Fruit fly (Drosophila melanogaster): Measurements from ENCODE around the gene CG4546.

DNA sequence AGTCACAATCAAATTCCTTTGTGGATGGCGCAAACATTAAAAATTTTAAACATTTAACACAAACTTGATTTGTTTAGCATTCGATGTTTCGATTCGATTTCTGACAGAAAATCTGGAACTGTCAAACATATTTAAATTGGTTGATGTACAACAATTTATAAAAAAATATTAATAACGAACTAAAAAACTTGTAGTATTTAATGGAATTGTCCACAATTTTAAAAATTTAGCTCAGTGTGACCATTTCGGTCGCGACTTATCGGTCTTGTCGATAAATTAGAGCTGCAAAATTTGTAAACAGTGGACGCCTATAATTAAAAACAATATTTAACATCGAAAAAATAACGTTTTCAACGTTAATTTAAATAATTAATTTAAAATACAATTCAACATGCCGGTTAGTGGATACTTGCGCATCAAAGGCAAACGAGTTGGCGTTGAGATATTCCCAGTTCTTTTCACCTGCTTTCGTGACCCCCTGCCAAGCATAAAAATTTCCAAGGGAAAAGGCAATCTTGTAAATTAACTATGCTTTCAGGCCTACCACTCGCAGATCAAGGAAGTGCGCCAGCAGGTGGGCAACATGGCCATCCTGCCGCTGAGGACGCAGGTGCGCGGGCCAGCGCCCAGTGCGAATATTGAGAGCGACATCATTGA, 11.8 kb upstream of the CG4546 start, which contains the start of the genes CG43317 and Arpc3A:
- TF ChIP-seq CG1792 (GFP tag; optimal IDR thresholded peaks at IDR 0.05), result no peak
- no peak for TF ChIP-seq ttk (GFP tag; IDR thresholded peaks at IDR 0.05)
- TF ChIP-seq Doc3 (GFP tag; IDR thresholded peaks at IDR 0.05; ENCODE audit: partially characterized antibody), result no peak
- TF ChIP-seq dimm (GFP tag; IDR thresholded peaks at IDR 0.05), result no peak
- TF ChIP-seq Abd-B (GFP tag; optimal IDR thresholded peaks at IDR 0.05), result no peak
- no peak for TF ChIP-seq sim (GFP tag; IDR thresholded peaks at IDR 0.05)
- TF ChIP-seq dpn (GFP tag; optimal IDR thresholded peaks at IDR 0.05), result no peak
- no peak for TF ChIP-seq Rfx (GFP tag; IDR thresholded peaks at IDR 0.05)
- TF ChIP-seq CG6689 (GFP tag; IDR thresholded peaks at IDR 0.05), result no peak
- TF ChIP-seq CG18764 (GFP tag; optimal IDR thresholded peaks at IDR 0.05), result no peak
- TF ChIP-seq CG12391 (tag; optimal IDR thresholded peaks at IDR 0.05), result no peak
- TF ChIP-seq CG7372 (GFP tag; IDR thresholded peaks at IDR 0.05), result no peak
- TF ChIP-seq gsb (GFP tag; IDR thresholded peaks at IDR 0.05), result no peak
